Worm (Caenorhabditis elegans): Measurements from ENCODE around the gene mtrf-1L.

mtrf-1L gene

ce11 chrIV:5171994-5172528 is 14.9 kb upstream of the mtrf-1L start:
- TF ChIP-seq hlh-1 (tag; optimal IDR thresholded peaks at IDR 0.05) = peak; percentile 93
- TF ChIP-seq elt-3 (tag; optimal IDR thresholded peaks at IDR 0.05) = no peak
- TF ChIP-seq unc-120 (tag; optimal IDR thresholded peaks at IDR 0.05; ENCODE audit: poor library complexity, severe bottlenecking) = peak; percentile 40

- TF ChIP-seq M03D4.4 (tag; optimal IDR thresholded peaks at IDR 0.05) (no peak), pha-4 (tag; optimal IDR thresholded peaks at IDR 0.05) (no peak), nhr-2 (tag; optimal IDR thresholded peaks at IDR 0.05) (no peak), mls-2 (tag; optimal IDR thresholded peaks at IDR 0.05) (no peak), unc-120 (tag; optimal IDR thresholded peaks at IDR 0.05; ENCODE audit: poor library complexity, severe bottlenecking) (no peak), zip-8 (tag; optimal IDR thresholded peaks at IDR 0.05) (no peak), nhr-76 (tag; optimal IDR thresholded peaks at IDR 0.05) (no peak)
Measured at ce11 chrIV:5173032-5173431, 13.9 kb upstream of the mtrf-1L start, which contains the start of gene lam-1. TSS of gene lam-1 (plus strand) at chrIV:5173332.

- TF ChIP-seq ztf-11 (tag; optimal IDR thresholded peaks at IDR 0.05) (peak; percentile 13), tbx-8 (GFP tag; optimal IDR thresholded peaks at IDR 0.05) (peak; percentile 68), elt-3 (tag; optimal IDR thresholded peaks at IDR 0.05) (no peak), cnd-1 (tag; optimal IDR thresholded peaks at IDR 0.05) (peak; percentile 50), snpc-4 (tag; optimal IDR thresholded peaks at IDR 0.05) (no peak), hlh-1 (tag; optimal IDR thresholded peaks at IDR 0.05) (peak; percentile 28), pha-4 (tag; optimal IDR thresholded peaks at IDR 0.05) (peak; percentile 91), nhr-76 (tag; optimal IDR thresholded peaks at IDR 0.05) (no peak), sem-2 (GFP tag; optimal IDR thresholded peaks at IDR 0.05) (peak; percentile 45), bed-3 (GFP tag; optimal IDR thresholded peaks at IDR 0.05) (peak; percentile 24), M03D4.4 (tag; optimal IDR thresholded peaks at IDR 0.05) (peak; percentile 61), nhr-12 (tag; optimal IDR thresholded peaks at IDR 0.05) (no peak), flh-1 (GFP tag; optimal IDR thresholded peaks at IDR 0.05) (no peak), ceh-43 (GFP tag; optimal IDR thresholded peaks at IDR 0.05) (peak; percentile 45), lin-13 (tag; optimal IDR thresholded peaks at IDR 0.05) (peak; percentile 94), ces-1 (GFP tag; optimal IDR thresholded peaks at IDR 0.05) (peak; percentile 62), lin-32 (GFP tag; optimal IDR thresholded peaks at IDR 0.05) (no peak), nhr-237 (tag; optimal IDR thresholded peaks at IDR 0.05) (peak; percentile 87), mls-2 (tag; optimal IDR thresholded peaks at IDR 0.05) (peak; percentile 68), zip-8 (tag; optimal IDR thresholded peaks at IDR 0.05) (no peak), lsy-2 (tag; optimal IDR thresholded peaks at IDR 0.05) (peak; percentile 86), nhr-28 (tag; optimal IDR thresholded peaks at IDR 0.05) (no peak), ceh-39 (tag; optimal IDR thresholded peaks at IDR 0.05) (peak; percentile 64), ham-2 (GFP tag; optimal IDR thresholded peaks at IDR 0.05) (peak; percentile 46), unc-120 (tag; optimal IDR thresholded peaks at IDR 0.05; ENCODE audit: poor library complexity, severe bottlenecking) (peak; percentile 87), elt-1 (tag; optimal IDR thresholded peaks at IDR 0.05; ENCODE audit: borderline replicate concordance, insufficient read depth) (no peak), nhr-2 (tag; optimal IDR thresholded peaks at IDR 0.05) (no peak), drap-1 (GFP tag; optimal IDR thresholded peaks at IDR 0.05) (peak; percentile 75), mab-5 (tag; optimal IDR thresholded peaks at IDR 0.05) (peak; percentile 4), ceh-83 (GFP tag; optimal IDR thresholded peaks at IDR 0.05) (peak; percentile 89), mep-1 (tag; optimal IDR thresholded peaks at IDR 0.05) (peak; percentile 93), sptf-1 (tag; optimal IDR thresholded peaks at IDR 0.05) (peak; percentile 79), unc-62 (GFP tag; optimal IDR thresholded peaks at IDR 0.05) (peak; percentile 51), blmp-1 (tag; optimal IDR thresholded peaks at IDR 0.05) (peak; percentile 96), unc-39 (tag; optimal IDR thresholded peaks at IDR 0.05) (peak; percentile 12)
Measured at ce11 chrIV:5183755-5184166, 3.2 kb upstream of the mtrf-1L start, which contains the start of gene W03F8.4. TSS of gene W03F8.4 (plus strand) at chrIV:5184123.

ce11 chrIV:5188051-5188450 is 1.1 kb downstream of the mtrf-1L start:
- no peak for TF ChIP-seq mab-5 (tag; optimal IDR thresholded peaks at IDR 0.05)
- no peak for TF ChIP-seq elt-3 (tag; optimal IDR thresholded peaks at IDR 0.05)
- TF ChIP-seq sptf-1 (tag; optimal IDR thresholded peaks at IDR 0.05) = no peak
- TF ChIP-seq ces-1 (GFP tag; optimal IDR thresholded peaks at IDR 0.05) = no peak
- no peak for TF ChIP-seq M03D4.4 (tag; optimal IDR thresholded peaks at IDR 0.05)
- no peak for TF ChIP-seq nhr-2 (tag; optimal IDR thresholded peaks at IDR 0.05)
- TF ChIP-seq hlh-1 (tag; optimal IDR thresholded peaks at IDR 0.05) = no peak
- TF ChIP-seq ham-2 (GFP tag; optimal IDR thresholded peaks at IDR 0.05) = no peak
- TF ChIP-seq pha-4 (tag; optimal IDR thresholded peaks at IDR 0.05) = no peak
